Worm (Caenorhabditis elegans) whole organism, late embryonic: ENCODE data around the gene F29C4.4.

Source experiments
- C08G9.2 ChIP-seq: sonication (generic microtip); optimal IDR thresholded peaks from 2 replicates; lab custom pipeline; 2016; ENCODE audit warnings: mild to moderate bottlenecking, missing genetic modification characterization, moderate library complexity, missing compliant biosample characterization
- F13H6.1 ChIP-seq: sonication (generic microtip); optimal IDR thresholded peaks from 2 replicates; lab custom pipeline; 2016; ENCODE audit warnings: missing genetic modification characterization, missing compliant biosample characterization
- T23F11.4 ChIP-seq: fragments of 200-800 bp; sonication (Bioruptor generic); optimal IDR thresholded peaks from 2 replicates; lab custom pipeline; 2018; ENCODE audit warnings: mild to moderate bottlenecking, missing genetic modification characterization, missing compliant biosample characterization
- Y22D7AL.16 ChIP-seq: sonication (generic microtip); optimal IDR thresholded peaks from 2 replicates; lab custom pipeline; 2016; ENCODE audit warnings: missing genetic modification characterization, missing compliant biosample characterization
- ahr-1 ChIP-seq: sonication (generic microtip); optimal IDR thresholded peaks from 2 replicates; lab custom pipeline; 2016; ENCODE audit warnings: missing genetic modification characterization, missing compliant biosample characterization
- ama-1 ChIP-seq: fragments of 150-350 bp; optimal IDR thresholded peaks from 2 replicates; lab custom pipeline; 2014
- ceh-18 ChIP-seq: sonication (generic microtip); optimal IDR thresholded peaks from 2 replicates; lab custom pipeline; 2016; ENCODE audit warnings: missing genetic modification characterization, missing compliant biosample characterization
- ceh-19 ChIP-seq: fragments of 200-800 bp; sonication (Bioruptor generic); optimal IDR thresholded peaks from 2 replicates; lab custom pipeline; 2018; ENCODE audit warnings: mild to moderate bottlenecking, missing genetic modification characterization, missing compliant biosample characterization
- ceh-30 ChIP-seq: fragments of 150-350 bp; optimal IDR thresholded peaks from 2 replicates; lab custom pipeline; 2014; ENCODE audit warnings: missing biosample characterization, missing genetic modification characterization
- ceh-34 ChIP-seq: sonication (generic microtip); optimal IDR thresholded peaks from 2 replicates; lab custom pipeline; 2016; ENCODE audit warnings: mild to moderate bottlenecking, missing genetic modification characterization, missing compliant biosample characterization
- ceh-45 ChIP-seq: fragments of 200-800 bp; sonication (Bioruptor generic); IDR thresholded peaks from 2 replicates; pipeline ENCODE4 v1.3.6; 2022; ENCODE audit warnings: missing genetic modification reagents, missing genetic modification characterization, missing compliant biosample characterization
- ceh-9 ChIP-seq: sonication (generic microtip); optimal IDR thresholded peaks from 2 replicates; lab custom pipeline; 2016; ENCODE audit warnings: mild to moderate bottlenecking, missing genetic modification characterization, inconsistent platforms, missing compliant biosample characterization
- elt-2 ChIP-seq: sonication (generic microtip); optimal IDR thresholded peaks from 2 replicates; lab custom pipeline; 2016; ENCODE audit warnings: missing genetic modification reagents, missing genetic modification characterization, missing compliant biosample characterization
- eyg-1 ChIP-seq: sonication (generic microtip); optimal IDR thresholded peaks from 2 replicates; lab custom pipeline; 2016; ENCODE audit warnings: missing genotype, missing genetic modification characterization, missing compliant biosample characterization
- fax-1 ChIP-seq: sonication (generic microtip); optimal IDR thresholded peaks from 2 replicates; lab custom pipeline; 2016; ENCODE audit warnings: missing genotype, missing genetic modification characterization, missing compliant biosample characterization
- fkh-6 ChIP-seq: sonication (generic microtip); optimal IDR thresholded peaks from 2 replicates; lab custom pipeline; 2016; ENCODE audit warnings: missing genetic modification characterization, missing compliant biosample characterization
- hlh-13 ChIP-seq: fragments of 200-800 bp; sonication (Bioruptor generic); optimal IDR thresholded peaks from 2 replicates; lab custom pipeline; 2018; ENCODE audit warnings: mild to moderate bottlenecking, missing genetic modification characterization, missing compliant biosample characterization
- hlh-30 ChIP-seq: sonication (generic microtip); optimal IDR thresholded peaks from 2 replicates; lab custom pipeline; 2017; ENCODE audit warnings: antibody characterized with exemption, missing genetic modification characterization, missing compliant biosample characterization; ENCODE audit not compliant: insufficient read depth
- hlh-6 ChIP-seq: sonication (generic microtip); optimal IDR thresholded peaks from 2 replicates; lab custom pipeline; 2016; ENCODE audit warnings: missing genotype, missing genetic modification characterization, missing compliant biosample characterization
- lim-6 ChIP-seq: sonication (generic microtip); optimal IDR thresholded peaks from 2 replicates; lab custom pipeline; 2016; ENCODE audit warnings: missing genetic modification characterization, missing compliant biosample characterization
- madf-2 ChIP-seq: sonication (generic microtip); optimal IDR thresholded peaks from 2 replicates; lab custom pipeline; 2017; ENCODE audit warnings: missing genetic modification characterization, missing compliant biosample characterization
- mec-3 ChIP-seq: sonication (generic microtip); optimal IDR thresholded peaks from 2 replicates; lab custom pipeline; 2016; ENCODE audit warnings: borderline replicate concordance, missing genetic modification characterization, missing compliant biosample characterization
- nfya-1 ChIP-seq: sonication (generic microtip); optimal IDR thresholded peaks from 2 replicates; lab custom pipeline; 2017; ENCODE audit warnings: missing genetic modification characterization, mild to moderate bottlenecking, missing compliant biosample characterization, antibody characterized with exemption, moderate library complexity
- nhr-232 ChIP-seq: sonication (generic microtip); optimal IDR thresholded peaks from 2 replicates; lab custom pipeline; 2016; ENCODE audit warnings: missing genetic modification characterization, missing compliant biosample characterization
- npax-4 ChIP-seq: sonication (generic microtip); optimal IDR thresholded peaks from 2 replicates; lab custom pipeline; 2016; ENCODE audit warnings: missing genetic modification characterization, missing compliant biosample characterization
- pax-1 ChIP-seq: fragments of 150-350 bp; optimal IDR thresholded peaks from 2 replicates; lab custom pipeline; 2014; ENCODE audit warnings: missing biosample characterization, missing genetic modification characterization
- pha-2 ChIP-seq: sonication (generic microtip); optimal IDR thresholded peaks from 2 replicates; lab custom pipeline; 2017; ENCODE audit warnings: mild to moderate bottlenecking, missing genetic modification characterization, missing compliant biosample characterization
- pha-4 ChIP-seq: fragments of 150-350 bp; optimal IDR thresholded peaks from 2 replicates; lab custom pipeline; 2018; ENCODE audit warnings: missing biosample characterization, missing genetic modification reagents, missing genetic modification characterization
- pqm-1 ChIP-seq: sonication (generic microtip); optimal IDR thresholded peaks from 2 replicates; lab custom pipeline; 2016; ENCODE audit warnings: missing genetic modification characterization, missing compliant biosample characterization
- rnt-1 ChIP-seq: sonication (generic microtip); optimal IDR thresholded peaks from 2 replicates; lab custom pipeline; 2016; ENCODE audit warnings: missing genetic modification characterization, missing compliant biosample characterization
- sdc-2 ChIP-seq: sonication (generic microtip); optimal IDR thresholded peaks from 2 replicates; lab custom pipeline; 2016; ENCODE audit warnings: missing genotype, missing genetic modification characterization, missing compliant biosample characterization
- sox-2 ChIP-seq: fragments of 200-800 bp; sonication (Bioruptor generic); IDR thresholded peaks from 2 replicates; pipeline ENCODE4 v1.3.6; 2022; ENCODE audit warnings: missing genetic modification reagents, missing genetic modification characterization, missing compliant biosample characterization
- sox-4 ChIP-seq: sonication (generic microtip); optimal IDR thresholded peaks from 2 replicates; lab custom pipeline; 2017; ENCODE audit warnings: mild to moderate bottlenecking, missing genetic modification characterization, inconsistent platforms, missing compliant biosample characterization
- syd-9 ChIP-seq: sonication (generic microtip); optimal IDR thresholded peaks from 2 replicates; lab custom pipeline; 2016; ENCODE audit warnings: mild to moderate bottlenecking, missing genetic modification characterization, moderate library complexity, missing compliant biosample characterization
- tbx-2 ChIP-seq: sonication (generic microtip); optimal IDR thresholded peaks from 2 replicates; lab custom pipeline; 2016; ENCODE audit warnings: missing genetic modification characterization, missing compliant biosample characterization
- ttx-3 ChIP-seq: sonication (generic microtip); optimal IDR thresholded peaks from 2 replicates; lab custom pipeline; 2016; ENCODE audit warnings: missing genetic modification reagents, missing genetic modification characterization, missing compliant biosample characterization
- unc-42 ChIP-seq: sonication (generic microtip); optimal IDR thresholded peaks from 2 replicates; lab custom pipeline; 2016; ENCODE audit warnings: missing genotype, missing genetic modification characterization, missing compliant biosample characterization
- unc-55 ChIP-seq: sonication (generic microtip); optimal IDR thresholded peaks from 2 replicates; lab custom pipeline; 2017; ENCODE audit warnings: missing biosample characterization, missing genetic modification reagents, missing genetic modification characterization
- zip-5 ChIP-seq: sonication (generic microtip); optimal IDR thresholded peaks from 2 replicates; lab custom pipeline; 2016; ENCODE audit warnings: missing genetic modification characterization, missing compliant biosample characterization
- ztf-16 ChIP-seq: sonication (generic microtip); optimal IDR thresholded peaks from 2 replicates; lab custom pipeline; 2017; ENCODE audit warnings: missing genetic modification characterization, missing compliant biosample characterization

Gene F29C4.4

ce11 chrIV:86744-87143 is 24.7 kb upstream of the F29C4.4 start:
- TF ChIP-seq fax-1 (tag; lab: Kevin White, UChicago) (no peak), ztf-16 (no peak), ahr-1 (tag; lab: Kevin White, UChicago) (no peak), T23F11.4 (GFP tag; lab: Kevin White, UChicago) (no peak), syd-9 (tag; lab: Kevin White, UChicago) (no peak), F13H6.1 (no peak), tbx-2 (tag; lab: Kevin White, UChicago) (no peak), ttx-3 (tag; lab: Kevin White, UChicago) (no peak), sox-2 (GFP tag; lab: Robert Waterston, UW) (no peak), sox-4 (tag; lab: Kevin White, UChicago) (no peak), nfya-1 (tag; lab: Kevin White, UChicago) (no peak), rnt-1 (tag; lab: Kevin White, UChicago) (no peak), hlh-13 (GFP tag; lab: Kevin White, UChicago) (no peak), unc-55 (GFP tag; lab: Kevin White, UChicago) (no peak), madf-2 (no peak), pha-2 (no peak)

- TF ChIP-seq eyg-1 (tag; lab: Kevin White, UChicago): no peak
- no peak for TF ChIP-seq ceh-19 (GFP tag; lab: Kevin White, UChicago)
- peak; percentile 57 for TF ChIP-seq elt-2 (tag; lab: Kevin White, UChicago)
These were observed 21.5 kb upstream of the F29C4.4 start, which contains the start of gene scl-23 for ce11 chrIV:89991-90390. scl-23 (minus strand) TSS chrIV:90091.

ce11 chrIV:91680-92079 is 19.8 kb upstream of the F29C4.4 start, which contains the start of gene tpa-1:
tpa-1 (plus strand) TSS chrIV:91980.
- TF ChIP-seq pqm-1 (tag; lab: Kevin White, UChicago): no peak
- no peak for TF ChIP-seq ceh-9
- no peak for TF ChIP-seq fkh-6 (tag; lab: Kevin White, UChicago)
- no peak for TF ChIP-seq nhr-232 (tag; lab: Kevin White, UChicago)
- no peak for TF ChIP-seq pha-4 (tag; lab: Kevin White, UChicago)
- TF ChIP-seq hlh-30: no peak
- no peak for TF ChIP-seq ttx-3 (tag; lab: Kevin White, UChicago)
- no peak for TF ChIP-seq unc-42 (tag; lab: Kevin White, UChicago)
- TF ChIP-seq mec-3 (tag; lab: Kevin White, UChicago): no peak
- TF ChIP-seq ceh-30 (tag; lab: Kevin White, UChicago): no peak
- TF ChIP-seq ztf-16: no peak
- no peak for TF ChIP-seq zip-5 (tag; lab: Kevin White, UChicago)
- no peak for TF ChIP-seq Y22D7AL.16
- TF ChIP-seq npax-4: no peak

- no peak for TF ChIP-seq fax-1 (tag; lab: Kevin White, UChicago)
- no peak for TF ChIP-seq ceh-34 (tag; lab: Kevin White, UChicago)
- TF ChIP-seq pax-1 (tag; lab: Kevin White, UChicago): no peak
- no peak for TF ChIP-seq ceh-45 (GFP tag; lab: Robert Waterston, UW)
- TF ChIP-seq unc-42 (tag; lab: Kevin White, UChicago): peak; percentile 74
- TF ChIP-seq, all 69 proteins: peak for 1
These were observed 13.8 kb upstream of the F29C4.4 start for ce11 chrIV:97681-98080.

- no peak for TF ChIP-seq sdc-2
- no peak for TF ChIP-seq ttx-3 (tag; lab: Kevin White, UChicago)
- no peak for TF ChIP-seq eyg-1 (tag; lab: Kevin White, UChicago)
- TF ChIP-seq C08G9.2 (tag; lab: Kevin White, UChicago): no peak
- TF ChIP-seq ama-1 (lab: Kevin White, UChicago): no peak
- TF ChIP-seq ceh-19 (GFP tag; lab: Kevin White, UChicago): no peak
- no peak for TF ChIP-seq F13H6.1
- TF ChIP-seq ceh-18: no peak
- no peak for TF ChIP-seq hlh-6 (tag; lab: Kevin White, UChicago)
- no peak for TF ChIP-seq fax-1 (tag; lab: Kevin White, UChicago)
- TF ChIP-seq hlh-30: no peak
- TF ChIP-seq syd-9 (tag; lab: Kevin White, UChicago): no peak
- TF ChIP-seq lim-6 (tag; lab: Kevin White, UChicago): no peak
- TF ChIP-seq mec-3 (tag; lab: Kevin White, UChicago): no peak
- no peak for TF ChIP-seq sox-2 (GFP tag; lab: Robert Waterston, UW)
- TF ChIP-seq, all 69 proteins: peak for 0
These were observed 8.6 kb upstream of the F29C4.4 start for ce11 chrIV:102848-103247.
